Fruit fly (Drosophila melanogaster) whole organism, embryonic: ENCODE measurements around the gene Polr3G.

ENCODE experiments used
- Asciz ChIP-seq: fragments of 200-800 bp; sonication (Bioruptor generic); optimal IDR thresholded peaks from 2 replicates; lab custom pipeline; 2017; ENCODE audit warnings: missing biosample characterization, mild to moderate bottlenecking, missing genetic modification characterization, missing genetic modification reagents
- CG10274 ChIP-seq: fragments of 200-800 bp; sonication (Bioruptor generic); optimal IDR thresholded peaks from 3 replicates; lab custom pipeline; 2017; ENCODE audit warnings: missing biosample characterization, mild to moderate bottlenecking, missing genetic modification characterization
- CG10543 ChIP-seq: fragments of 200-800 bp; sonication (Bioruptor generic); optimal IDR thresholded peaks from 3 replicates; lab custom pipeline; 2017; ENCODE audit warnings: missing biosample characterization, mild to moderate bottlenecking, missing genetic modification characterization, moderate library complexity
- CG10959 ChIP-seq: fragments of 200-800 bp; sonication (Bioruptor generic); IDR thresholded peaks from 2 replicates; pipeline ENCODE4 v1.3.6; 2022; ENCODE audit warnings: missing biosample characterization, missing genetic modification characterization
- CG13123 ChIP-seq: fragments of 200-800 bp; sonication (Bioruptor generic); optimal IDR thresholded peaks from 2 replicates; lab custom pipeline; 2016; ENCODE audit warnings: missing biosample characterization, missing genetic modification characterization
- CG13894 ChIP-seq: fragments of 200-800 bp; sonication (Bioruptor generic); optimal IDR thresholded peaks from 3 replicates; lab custom pipeline; 2018; ENCODE audit warnings: missing biosample characterization, mild to moderate bottlenecking, missing genetic modification characterization, moderate library complexity
- CG1603 ChIP-seq: fragments of 200-800 bp; sonication (Bioruptor generic); optimal IDR thresholded peaks from 2 replicates; lab custom pipeline; 2019; ENCODE audit warnings: missing biosample characterization, mild to moderate bottlenecking, missing genetic modification characterization, moderate library complexity
- CG18599 ChIP-seq: fragments of 200-800 bp; sonication (Bioruptor generic); optimal IDR thresholded peaks from 3 replicates; lab custom pipeline; 2017; ENCODE audit warnings: missing biosample characterization, missing genetic modification characterization, mild to moderate bottlenecking, moderate library complexity, missing genetic modification reagents
- CG2202 ChIP-seq: fragments of 200-800 bp; sonication (Bioruptor generic); optimal IDR thresholded peaks from 2 replicates; lab custom pipeline; 2018; ENCODE audit warnings: missing biosample characterization, mild to moderate bottlenecking, missing genetic modification characterization
- CG31365 ChIP-seq: fragments of 200-800 bp; sonication (Bioruptor generic); optimal IDR thresholded peaks from 2 replicates; lab custom pipeline; 2018; ENCODE audit warnings: missing biosample characterization, mild to moderate bottlenecking, missing genetic modification characterization
- CG3163 ChIP-seq: fragments of 200-800 bp; sonication (Bioruptor generic); optimal IDR thresholded peaks from 3 replicates; lab custom pipeline; 2016; ENCODE audit warnings: missing biosample characterization, missing genetic modification characterization
- CG3281 ChIP-seq: fragments of 200-800 bp; sonication (Bioruptor generic); optimal IDR thresholded peaks from 3 replicates; lab custom pipeline; 2017; ENCODE audit warnings: missing biosample characterization, mild to moderate bottlenecking, missing genetic modification characterization
- CG34422 ChIP-seq: fragments of 200-800 bp; sonication (Bioruptor generic); IDR thresholded peaks from 3 replicates; pipeline ENCODE4 v1.3.6; 2022; ENCODE audit warnings: missing biosample characterization, missing genetic modification characterization
- CG4360 ChIP-seq: fragments of 200-800 bp; sonication (Bioruptor generic); IDR thresholded peaks from 2 replicates; pipeline ENCODE4 v1.3.6; 2022; ENCODE audit warnings: missing biosample characterization, missing genetic modification characterization
- CG4730 ChIP-seq: fragments of 200-800 bp; sonication (Bioruptor generic); IDR thresholded peaks from 2 replicates; pipeline ENCODE4 v1.3.6; 2022; ENCODE audit warnings: missing biosample characterization, missing genetic modification characterization
- CG4820 ChIP-seq: fragments of 200-800 bp; sonication (Bioruptor generic); optimal IDR thresholded peaks from 3 replicates; lab custom pipeline; 2016; ENCODE audit warnings: missing biosample characterization, missing genetic modification characterization
- CG5180 ChIP-seq: fragments of 200-800 bp; sonication (Bioruptor generic); optimal IDR thresholded peaks from 3 replicates; lab custom pipeline; 2017; ENCODE audit warnings: missing biosample characterization, missing genetic modification characterization, mild to moderate bottlenecking, moderate library complexity, missing genetic modification reagents
- CG6791 ChIP-seq: fragments of 200-800 bp; sonication (Bioruptor generic); IDR thresholded peaks from 3 replicates; pipeline ENCODE4 v1.3.6; 2022; ENCODE audit warnings: missing biosample characterization, missing genetic modification characterization; ENCODE audit not compliant: partially characterized antibody
- CG7357 ChIP-seq: fragments of 200-800 bp; sonication (Bioruptor generic); IDR thresholded peaks from 3 replicates; pipeline ENCODE4 v1.3.6; 2022; ENCODE audit warnings: missing biosample characterization, missing genetic modification characterization
- CG7556 ChIP-seq: fragments of 200-800 bp; sonication (Bioruptor generic); optimal IDR thresholded peaks from 2 replicates; lab custom pipeline; 2017; ENCODE audit warnings: missing biosample characterization, mild to moderate bottlenecking, missing genetic modification characterization
- CG7839 ChIP-seq: fragments of 200-800 bp; sonication (Bioruptor generic); optimal IDR thresholded peaks from 3 replicates; lab custom pipeline; 2018; ENCODE audit warnings: missing biosample characterization, mild to moderate bottlenecking, missing genetic modification characterization, moderate library complexity
- CG8290 ChIP-seq, 3 experiments: fragments of 200-800 bp; sonication (Bioruptor generic); optimal IDR thresholded peaks; 2 replicates each; lab custom pipeline; 2016 to 2019; ENCODE audit warnings: missing biosample characterization in 3 of 3, missing genetic modification characterization in 3 of 3, mild to moderate bottlenecking in 2 of 3, moderate library complexity in 1 of 3
- CG9215 ChIP-seq: fragments of 200-800 bp; sonication (Bioruptor generic); IDR thresholded peaks from 2 replicates; pipeline ENCODE4 v1.3.6; 2022; ENCODE audit warnings: missing biosample characterization, missing genetic modification characterization
- CTCF ChIP-seq: fragments of 200-800 bp; sonication (Bioruptor generic); optimal IDR thresholded peaks from 2 replicates; lab custom pipeline; 2017; ENCODE audit warnings: missing biosample characterization, mild to moderate bottlenecking, missing genetic modification characterization, moderate library complexity
- CkIIα-i1 ChIP-seq: fragments of 200-800 bp; sonication (Bioruptor generic); IDR thresholded peaks from 2 replicates; pipeline ENCODE4 v1.3.6; 2022; ENCODE audit warnings: missing biosample characterization, missing genetic modification characterization
- D19A ChIP-seq: fragments of 200-800 bp; optimal IDR thresholded peaks from 3 replicates; lab custom pipeline; 2019; ENCODE audit warnings: missing biosample characterization, mild to moderate bottlenecking, missing genetic modification characterization, moderate library complexity
- Dek ChIP-seq: fragments of 200-800 bp; sonication (Bioruptor generic); optimal IDR thresholded peaks from 3 replicates; lab custom pipeline; 2019; ENCODE audit warnings: missing biosample characterization, mild to moderate bottlenecking, missing genetic modification characterization, moderate library complexity
- Dip2 ChIP-seq: fragments of 200-800 bp; sonication (Bioruptor generic); IDR thresholded peaks from 2 replicates; pipeline ENCODE4 v1.3.6; 2022; ENCODE audit warnings: missing biosample characterization, missing genetic modification characterization
- HLH3B ChIP-seq: fragments of 200-800 bp; sonication (Bioruptor generic); IDR thresholded peaks from 2 replicates; pipeline ENCODE4 v1.3.6; 2022; ENCODE audit warnings: missing biosample characterization, missing genetic modification characterization
- Jarid2 ChIP-seq: fragments of 200-800 bp; sonication (Bioruptor generic); optimal IDR thresholded peaks from 3 replicates; lab custom pipeline; 2017; ENCODE audit warnings: mild to moderate bottlenecking, missing biosample characterization, missing genetic modification reagents, missing genetic modification characterization
- Rfx ChIP-seq: fragments of 200-800 bp; sonication (Bioruptor generic); IDR thresholded peaks from 2 replicates; pipeline ENCODE4 v1.3.6; 2022; ENCODE audit warnings: missing biosample characterization, missing genetic modification characterization
- Rx ChIP-seq: fragments of 200-800 bp; sonication (Bioruptor generic); IDR thresholded peaks from 2 replicates; pipeline ENCODE4 v1.3.6; 2022; ENCODE audit warnings: missing biosample characterization, missing genetic modification characterization
- Sox100B ChIP-seq: fragments of 200-800 bp; sonication (Bioruptor generic); optimal IDR thresholded peaks from 3 replicates; lab custom pipeline; 2018; ENCODE audit warnings: missing biosample characterization, mild to moderate bottlenecking, missing genetic modification characterization
- Tbp ChIP-seq: fragments of >200 bp; optimal IDR thresholded peaks from 2 replicates; lab custom pipeline; 2018; ENCODE audit warnings: missing biosample characterization, missing genetic modification characterization
- ara ChIP-seq: fragments of 200-800 bp; sonication (Bioruptor generic); IDR thresholded peaks from 2 replicates; pipeline ENCODE4 v1.3.6; 2022; ENCODE audit warnings: missing biosample characterization, missing genetic modification characterization
- dmrt99B ChIP-seq: fragments of 200-800 bp; sonication (Bioruptor generic); optimal IDR thresholded peaks from 2 replicates; lab custom pipeline; 2018; ENCODE audit warnings: missing biosample characterization, mild to moderate bottlenecking, missing genetic modification characterization, moderate library complexity
- grn ChIP-seq: fragments of 200-800 bp; sonication (Bioruptor generic); optimal IDR thresholded peaks from 3 replicates; lab custom pipeline; 2017; ENCODE audit warnings: missing biosample characterization, missing genetic modification characterization
- gsb-n ChIP-seq: fragments of 200-800 bp; sonication (Bioruptor generic); optimal IDR thresholded peaks from 3 replicates; lab custom pipeline; 2018; ENCODE audit warnings: missing biosample characterization, mild to moderate bottlenecking, missing genetic modification characterization
- jumu ChIP-seq: fragments of 200-800 bp; sonication (Bioruptor generic); optimal IDR thresholded peaks from 3 replicates; lab custom pipeline; 2016; ENCODE audit warnings: missing biosample characterization, missing genetic modification characterization
- lov ChIP-seq, 2 experiments: fragments of 200-800 bp in 1 of 2; fragments of >200 bp in 1 of 2; sonication (Bioruptor generic) in 1 of 2; IDR thresholded peaks in 1 of 2; optimal IDR thresholded peaks in 1 of 2; 2 replicates in 1 of 2; 3 replicates in 1 of 2; pipeline versions ENCODE4 v1.3.6 to Lab custom; 2017 to 2022; ENCODE audit warnings: missing biosample characterization in 1 of 2, missing genetic modification characterization in 1 of 2
- mam ChIP-seq: fragments of 200-800 bp; sonication (Bioruptor generic); optimal IDR thresholded peaks from 3 replicates; lab custom pipeline; 2016; ENCODE audit warnings: missing biosample characterization, missing genetic modification characterization
- pb ChIP-seq: fragments of 200-800 bp; sonication (Bioruptor generic); optimal IDR thresholded peaks from 3 replicates; lab custom pipeline; 2016; ENCODE audit warnings: missing biosample characterization, missing genetic modification characterization
- salm ChIP-seq: fragments of 200-800 bp; sonication (Bioruptor generic); optimal IDR thresholded peaks from 2 replicates; lab custom pipeline; 2018; ENCODE audit warnings: missing biosample characterization, mild to moderate bottlenecking, missing genetic modification characterization
- schlank ChIP-seq: fragments of 200-800 bp; sonication (Bioruptor generic); optimal IDR thresholded peaks from 2 replicates; lab custom pipeline; 2018; ENCODE audit warnings: missing biosample characterization, mild to moderate bottlenecking, missing genetic modification characterization
- scrt ChIP-seq: fragments of 200-800 bp; sonication (Bioruptor generic); optimal IDR thresholded peaks from 2 replicates; lab custom pipeline; 2018; ENCODE audit warnings: missing biosample characterization, mild to moderate bottlenecking, missing genetic modification characterization, moderate library complexity
- sna ChIP-seq: fragments of 200-800 bp; sonication (Bioruptor generic); IDR thresholded peaks from 2 replicates; pipeline ENCODE4 v1.3.6; 2022; ENCODE audit warnings: missing biosample characterization, missing genetic modification characterization; ENCODE audit not compliant: partially characterized antibody
- ssp ChIP-seq: fragments of 200-800 bp; sonication (Bioruptor generic); IDR thresholded peaks from 2 replicates; pipeline ENCODE4 v1.3.6; 2022; ENCODE audit warnings: missing biosample characterization, missing genetic modification characterization
- stwl ChIP-seq: fragments of 200-800 bp; sonication (Bioruptor generic); optimal IDR thresholded peaks from 3 replicates; lab custom pipeline; 2018; ENCODE audit warnings: missing biosample characterization, mild to moderate bottlenecking, missing genetic modification characterization, moderate library complexity
- sug ChIP-seq: fragments of 200-800 bp; optimal IDR thresholded peaks from 2 replicates; lab custom pipeline; 2019; ENCODE audit warnings: missing biosample characterization, mild to moderate bottlenecking, missing genetic modification characterization, moderate library complexity
- tio ChIP-seq: fragments of 200-800 bp; sonication (Bioruptor generic); optimal IDR thresholded peaks from 2 replicates; lab custom pipeline; 2017; ENCODE audit warnings: missing biosample characterization, missing genetic modification characterization, inconsistent platforms
- zf30C ChIP-seq: fragments of 200-800 bp; sonication (Bioruptor generic); optimal IDR thresholded peaks from 3 replicates; lab custom pipeline; 2018; ENCODE audit warnings: missing biosample characterization, mild to moderate bottlenecking, missing genetic modification characterization

Gene Polr3G

DNA sequence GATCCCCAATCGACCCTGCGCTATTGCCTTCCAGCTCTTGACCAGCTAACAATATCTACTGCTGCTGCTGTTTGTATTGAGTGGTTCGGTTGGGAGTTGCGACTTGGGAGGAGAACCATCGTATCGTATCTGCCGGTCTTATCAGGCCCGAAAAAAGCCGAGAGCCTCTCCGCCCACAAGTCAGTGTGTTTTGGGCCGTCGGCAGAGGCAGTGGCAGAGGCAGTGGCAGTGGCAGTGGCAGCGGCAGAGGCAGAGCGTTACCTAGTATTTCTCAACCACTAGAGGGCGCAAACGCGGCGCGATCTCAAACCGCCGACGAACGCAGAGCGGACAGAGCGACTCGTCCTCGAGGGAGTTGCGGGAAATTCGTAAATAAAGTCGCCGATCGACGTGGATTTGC lies 43.2 kb upstream of the Polr3G start, which contains the start of gene SecCl (continued):
- no peak for TF ChIP-seq mam
- TF ChIP-seq pb (GFP tag; lab: Kevin White, UChicago): no peak
- peak; percentile 100 for TF ChIP-seq CG8290 (GFP tag; optimal IDR thresholded peaks at IDR 0.05; lab: Kevin White, UChicago)
- TF ChIP-seq CG8290 (tag; optimal IDR thresholded peaks at IDR 0.05; lab: Kevin White, UChicago): peak; percentile 63 to 95
- no peak for TF ChIP-seq Sox100B (GFP tag; lab: Kevin White, UChicago)
- no peak for TF ChIP-seq CG31365 (tag; lab: Kevin White, UChicago)
- no peak for TF ChIP-seq HLH3B (GFP tag; lab: Robert Waterston, UW)
- TF ChIP-seq CTCF (GFP tag; lab: Kevin White, UChicago): peak; percentile 88
- no peak for TF ChIP-seq CG34422 (GFP tag; lab: Robert Waterston, UW)
- no peak for TF ChIP-seq Dip2
- peak; percentile 23 for TF ChIP-seq CG18599 (GFP tag; lab: Kevin White, UChicago)
- no peak for TF ChIP-seq gsb-n
- no peak for TF ChIP-seq CkIIα-i1
- TF ChIP-seq CG10543: peak; percentile 39
- no peak for TF ChIP-seq sna (GFP tag; lab: Robert Waterston, UW)
- no peak for TF ChIP-seq CG1603
- TF ChIP-seq CG10959 (GFP tag; lab: Robert Waterston, UW): no peak
- TF ChIP-seq grn (GFP tag; lab: Kevin White, UChicago): peak; percentile 54
- no peak for TF ChIP-seq CG13123 (GFP tag; lab: Kevin White, UChicago)
- peak; percentile 87 for TF ChIP-seq CG5180
- TF ChIP-seq Jarid2 (GFP tag; lab: Kevin White, UChicago): no peak
- no peak for TF ChIP-seq CG7839 (tag; lab: Kevin White, UChicago)
- TF ChIP-seq CG6791 (GFP tag; lab: Robert Waterston, UW): peak; percentile 98
- no peak for TF ChIP-seq CG4820 (GFP tag; lab: Kevin White, UChicago)
- no peak for TF ChIP-seq CG3163
- no peak for TF ChIP-seq Rx (GFP tag; lab: Robert Waterston, UW)
- no peak for TF ChIP-seq stwl
- no peak for TF ChIP-seq CG7357 (GFP tag; lab: Robert Waterston, UW)
- no peak for TF ChIP-seq CG4360
- TF ChIP-seq ara (GFP tag; lab: Robert Waterston, UW): no peak
- TF ChIP-seq dmrt99B (tag; lab: Kevin White, UChicago): no peak
- TF ChIP-seq zf30C (GFP tag; lab: Kevin White, UChicago): no peak
- TF ChIP-seq CG9215 (GFP tag; lab: Robert Waterston, UW): no peak
- no peak for TF ChIP-seq scrt (GFP tag; lab: Kevin White, UChicago)
- no peak for TF ChIP-seq Dek (tag; lab: Kevin White, UChicago)
- TF ChIP-seq D19A (tag; lab: Kevin White, UChicago): no peak
- TF ChIP-seq CG10274 (GFP tag; lab: Kevin White, UChicago): no peak
- peak; percentile 90 for TF ChIP-seq CG13894 (tag; lab: Kevin White, UChicago)
- no peak for TF ChIP-seq tio (GFP tag; lab: Kevin White, UChicago)
- no peak for TF ChIP-seq salm
- no peak for TF ChIP-seq CG7556 (GFP tag; lab: Kevin White, UChicago)
- TF ChIP-seq lov (optimal IDR thresholded peaks at IDR 0.05; lab: Kevin White, UChicago): no peak
- TF ChIP-seq lov (GFP tag; IDR thresholded peaks at IDR 0.05; lab: Robert Waterston, UW): 0 out of 3 replicates have a peak, but pooled peaks have one; percentile 20
- TF ChIP-seq CG4730 (GFP tag; lab: Robert Waterston, UW): no peak
- TF ChIP-seq Tbp (GFP tag; lab: Kevin White, UChicago): no peak
- TF ChIP-seq CG2202 (tag; lab: Kevin White, UChicago): no peak
- no peak for TF ChIP-seq jumu (GFP tag; lab: Kevin White, UChicago)
- 0 out of 2 replicates have a peak, but pooled peaks have one; percentile 14 for TF ChIP-seq Rfx (GFP tag; lab: Robert Waterston, UW)
- TF ChIP-seq schlank (tag; lab: Kevin White, UChicago): no peak
- no peak for TF ChIP-seq CG3281 (GFP tag; lab: Kevin White, UChicago)
- TF ChIP-seq sug (tag; lab: Kevin White, UChicago): peak; percentile 44
- no peak for TF ChIP-seq ssp
- no peak for TF ChIP-seq Asciz (GFP tag; lab: Kevin White, UChicago)
